Worm (Caenorhabditis elegans): ENCODE measurements around the gene ZK1240.6.

DNA sequence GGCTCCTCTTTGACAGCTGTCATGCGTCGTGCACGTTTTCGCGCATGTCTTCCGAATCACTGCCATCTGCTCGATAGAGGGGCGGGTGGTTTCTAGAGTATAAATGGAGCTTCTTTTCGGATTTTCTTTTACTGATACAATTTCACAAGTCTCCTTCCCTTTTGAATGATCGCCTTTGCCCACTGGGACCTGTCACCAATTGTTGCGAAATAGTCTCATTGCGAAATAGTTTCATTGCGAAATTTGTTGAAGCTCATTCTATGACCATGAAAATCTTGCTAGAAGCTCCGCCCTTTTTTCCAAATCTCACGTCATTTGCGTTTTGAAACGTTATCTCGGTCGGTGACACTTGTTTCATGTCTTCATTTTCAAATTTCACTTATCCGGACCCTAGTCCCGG is 33.3 kb downstream of the ZK1240.6 start:
- no peak for TF ChIP-seq snpc-3.4 (tag; optimal IDR thresholded peaks at IDR 0.05)
- no peak for TF ChIP-seq Y53F4B.3 (GFP tag; IDR thresholded peaks at IDR 0.05)
- no peak for TF ChIP-seq B0261.1 (tag; optimal IDR thresholded peaks at IDR 0.05)
- TF ChIP-seq dpff-1 (tag; optimal IDR thresholded peaks at IDR 0.05): no peak
- TF ChIP-seq rpc-1 (optimal IDR thresholded peaks at IDR 0.05): no peak
- TF ChIP-seq rpc-1 (tag; optimal IDR thresholded peaks at IDR 0.05): no peak
- TF ChIP-seq F33H1.4 (GFP tag; IDR thresholded peaks at IDR 0.05): no peak
- no peak for TF ChIP-seq atf-7 (tag; optimal IDR thresholded peaks at IDR 0.05)
- TF ChIP-seq F22D6.2 (tag; optimal IDR thresholded peaks at IDR 0.05): no peak
- TF ChIP-seq egl-44 (GFP tag; IDR thresholded peaks at IDR 0.05): no peak
- TF ChIP-seq C06A6.2 (GFP tag; conservative IDR thresholded peaks at IDR 0.05): no peak
- no peak for TF ChIP-seq tlf-1 (GFP tag; optimal IDR thresholded peaks at IDR 0.05)
- no peak for TF ChIP-seq ama-1 (optimal IDR thresholded peaks at IDR 0.05)
- no peak for TF ChIP-seq ama-1 (GFP tag; optimal IDR thresholded peaks at IDR 0.05)
- TF ChIP-seq lin-35 (GFP tag; optimal IDR thresholded peaks at IDR 0.05): no peak
- no peak for TF ChIP-seq unc-62 (GFP tag; optimal IDR thresholded peaks at IDR 0.05)
